Fruit fly (Drosophila melanogaster): Measurements from ENCODE around the gene Ccp84Aa.

The Ccp84Aa gene

DNA sequence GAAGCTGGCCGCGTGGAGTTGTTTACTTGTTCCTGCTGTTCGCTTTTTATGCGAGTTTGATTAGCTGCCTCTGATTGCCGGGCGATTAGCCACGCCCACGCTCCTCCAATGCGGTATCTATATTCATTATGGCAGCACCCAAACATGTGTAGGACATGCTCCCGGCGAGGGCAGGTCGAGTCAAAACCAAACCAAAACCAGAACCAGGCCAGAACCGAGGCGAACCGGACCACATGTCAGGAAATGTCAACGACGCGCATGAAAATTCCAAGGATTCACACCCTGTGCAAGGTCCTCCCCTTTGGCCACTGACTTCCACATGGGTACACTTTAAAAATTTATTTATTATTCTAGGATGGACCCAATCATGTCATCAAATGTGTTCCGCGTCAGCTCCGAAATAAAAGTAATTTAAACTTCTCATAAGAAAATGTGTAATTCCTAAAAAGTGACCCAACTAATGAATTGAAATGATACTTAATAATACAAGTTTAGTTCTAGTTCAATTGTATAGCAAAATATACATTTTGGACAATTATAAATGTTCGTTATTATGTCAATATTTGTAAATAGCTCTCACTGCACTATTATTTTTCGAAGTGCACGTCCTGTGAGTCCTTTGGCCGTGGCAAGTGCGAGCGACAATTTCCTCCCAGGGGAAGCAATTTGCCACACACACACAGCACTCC lies 47.7 kb downstream of the Ccp84Aa start:
- TF ChIP-seq CG10669 (GFP tag; optimal IDR thresholded peaks at IDR 0.05) (no peak), Sox102F (GFP tag; optimal IDR thresholded peaks at IDR 0.05) (no peak)

Data from whole organism, prepupa.